Worm (Caenorhabditis elegans): ENCODE measurements around the gene lido-11.

ce11 chrII:3038453-3038909, 34.7 kb downstream of the lido-11 start, which contains the start of the genes B0454.26 and B0454.5:
- no peak for TF ChIP-seq cog-1 (tag; optimal IDR thresholded peaks at IDR 0.05)
- TF ChIP-seq med-1 (GFP tag; optimal IDR thresholded peaks at IDR 0.05; ENCODE audit: insufficient read depth): no peak
- no peak for TF ChIP-seq ztf-29 (GFP tag; IDR thresholded peaks at IDR 0.05)
- TF ChIP-seq ztf-23 (GFP tag; IDR thresholded peaks at IDR 0.05): no peak
- no peak for TF ChIP-seq T22C8.4 (GFP tag; IDR thresholded peaks at IDR 0.05)
